Worm (Caenorhabditis elegans): ENCODE results near the gene pgm-3.

DNA sequence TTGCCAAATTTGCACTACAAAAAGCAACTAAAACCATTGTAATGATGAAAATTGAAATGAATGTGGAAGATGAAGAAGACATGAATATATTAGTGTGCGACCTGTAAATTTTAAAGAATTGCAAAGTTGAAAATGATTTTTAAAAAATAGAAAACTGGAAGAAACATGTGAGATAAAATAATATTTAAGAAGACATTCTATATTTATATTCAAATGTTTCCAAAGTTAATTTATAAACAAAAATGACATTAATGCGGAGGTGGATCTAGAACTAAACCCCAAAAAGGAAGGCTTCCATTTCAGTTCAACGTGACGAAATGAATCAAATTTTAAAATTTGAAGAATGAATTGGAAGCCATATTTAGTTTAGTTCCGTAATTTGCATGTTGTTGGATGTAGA, 46.3 kb upstream of the pgm-3 start, which contains the start of gene nlp-60:
- TF ChIP-seq lsy-2 (tag; optimal IDR thresholded peaks at IDR 0.05) (no peak), ztf-11 (tag; optimal IDR thresholded peaks at IDR 0.05) (no peak), nhr-12 (tag; optimal IDR thresholded peaks at IDR 0.05) (no peak), nhr-28 (tag; optimal IDR thresholded peaks at IDR 0.05) (no peak), mab-5 (tag; optimal IDR thresholded peaks at IDR 0.05) (no peak), snpc-4 (tag; optimal IDR thresholded peaks at IDR 0.05) (no peak), elt-3 (tag; optimal IDR thresholded peaks at IDR 0.05) (no peak)
